Worm (Caenorhabditis elegans) whole organism, L2 larva: ENCODE data around the gene srx-7.

ENCODE experiments used
- blmp-1 ChIP-seq: sonication (generic microtip); optimal IDR thresholded peaks from 2 replicates; lab custom pipeline; 2017; ENCODE audit warnings: missing genetic modification characterization, mild to moderate bottlenecking, missing compliant biosample characterization, antibody characterized with exemption, moderate library complexity; ENCODE audit not compliant: insufficient read depth
- lin-13 ChIP-seq: fragments of 150-350 bp; optimal IDR thresholded peaks from 2 replicates; lab custom pipeline; 2014; ENCODE audit warnings: missing biosample characterization, missing genetic modification reagents, missing genetic modification characterization
- lsy-2 ChIP-seq, 2 experiments: fragments of 150-350 bp in 1 of 2; sonication (generic microtip) in 1 of 2; optimal IDR thresholded peaks; 2 replicates each; lab custom pipeline; 2014 to 2017; ENCODE audit warnings: missing biosample characterization in 2 of 2, missing genetic modification characterization in 2 of 2
- mdl-1 ChIP-seq, 2 experiments: fragments of 150-350 bp in 1 of 2; sonication (generic microtip) in 1 of 2; optimal IDR thresholded peaks; 2 replicates each; lab custom pipeline; 2017; ENCODE audit warnings: missing biosample characterization in 2 of 2, missing genetic modification characterization in 2 of 2
- nhr-11 ChIP-seq: fragments of 150-350 bp; optimal IDR thresholded peaks from 2 replicates; lab custom pipeline; 2014; ENCODE audit warnings: missing biosample characterization, missing genetic modification characterization
- nhr-12 ChIP-seq: fragments of 150-350 bp; optimal IDR thresholded peaks from 2 replicates; lab custom pipeline; 2014; ENCODE audit warnings: missing biosample characterization, missing genetic modification characterization
- nhr-237 ChIP-seq: fragments of 150-350 bp; optimal IDR thresholded peaks from 2 replicates; lab custom pipeline; 2014; ENCODE audit warnings: missing biosample characterization, missing genetic modification characterization
- unc-62 ChIP-seq: fragments of 150-350 bp; optimal IDR thresholded peaks from 2 replicates; lab custom pipeline; 2014; ENCODE audit warnings: missing biosample characterization, missing genetic modification reagents, missing genetic modification characterization
- ztf-4 ChIP-seq: fragments of 150-350 bp; optimal IDR thresholded peaks from 2 replicates; lab custom pipeline; 2014; ENCODE audit warnings: missing biosample characterization, missing genetic modification characterization

- TF ChIP-seq ztf-4 (tag; lab: Kevin White, UChicago) (no peak), nhr-11 (no peak), nhr-12 (tag; lab: Kevin White, UChicago) (no peak), lin-13 (GFP tag; lab: Kevin White, UChicago) (no peak), blmp-1 (no peak), nhr-237 (no peak), lsy-2 (tag; optimal IDR thresholded peaks at IDR 0.05; lab: Kevin White, UChicago) (no peak), mdl-1 (tag; optimal IDR thresholded peaks at IDR 0.05; lab: Kevin White, UChicago) (no peak), unc-62 (no peak)
Measured at ce11 chrV:608844-609243, 48.8 kb downstream of the srx-7 start, which contains the start of gene srw-109.
